Worm (Caenorhabditis elegans) whole organism, L3 larva: ENCODE results near the gene snpc-1.1.

Experiments used
- R02D3.7 ChIP-seq: fragments of 150-350 bp; optimal IDR thresholded peaks from 2 replicates; lab custom pipeline; 2014; ENCODE audit warnings: missing biosample characterization, missing genetic modification characterization
- ZK546.5 ChIP-seq: sonication (generic microtip); optimal IDR thresholded peaks from 2 replicates; lab custom pipeline; 2017; ENCODE audit warnings: missing biosample characterization, missing genetic modification characterization
- aly-2 ChIP-seq: fragments of 150-350 bp; optimal IDR thresholded peaks from 2 replicates; lab custom pipeline; 2014; ENCODE audit warnings: missing biosample characterization, missing genetic modification characterization
- ama-1 ChIP-seq: fragments of 150-350 bp; optimal IDR thresholded peaks from 2 replicates; lab custom pipeline; 2018
- ceh-16 ChIP-seq: sonication (generic microtip); optimal IDR thresholded peaks from 2 replicates; lab custom pipeline; 2017; ENCODE audit warnings: missing biosample characterization, missing genetic modification characterization
- ceh-28 ChIP-seq: fragments of 150-350 bp; optimal IDR thresholded peaks from 2 replicates; lab custom pipeline; 2014; ENCODE audit warnings: missing biosample characterization, missing genetic modification reagents, missing genetic modification characterization
- ceh-82 ChIP-seq: fragments of 150-350 bp; optimal IDR thresholded peaks from 2 replicates; lab custom pipeline; 2014; ENCODE audit warnings: missing biosample characterization, missing genetic modification characterization
- ceh-9 ChIP-seq: sonication (generic microtip); optimal IDR thresholded peaks from 2 replicates; lab custom pipeline; 2018; ENCODE audit warnings: missing biosample characterization, missing genetic modification characterization
- daf-12 ChIP-seq: fragments of 150-350 bp; optimal IDR thresholded peaks from 2 replicates; lab custom pipeline; 2014; ENCODE audit warnings: missing biosample characterization, missing genetic modification reagents, missing genetic modification characterization
- egl-27 ChIP-seq: sonication (generic microtip); optimal IDR thresholded peaks from 4 replicates; lab custom pipeline; 2017; ENCODE audit warnings: missing biosample characterization, missing genetic modification reagents, missing genetic modification characterization
- egl-5 ChIP-seq: fragments of 150-350 bp; optimal IDR thresholded peaks from 2 replicates; lab custom pipeline; 2017; ENCODE audit warnings: missing biosample characterization, missing genetic modification reagents, missing genetic modification characterization, inconsistent platforms
- elt-1 ChIP-seq: fragments of 150-350 bp; optimal IDR thresholded peaks from 2 replicates; lab custom pipeline; 2014; ENCODE audit warnings: missing biosample characterization, missing genetic modification characterization
- elt-2 ChIP-seq: sonication (generic microtip); optimal IDR thresholded peaks from 2 replicates; lab custom pipeline; 2016; ENCODE audit warnings: missing genetic modification reagents, mild to moderate bottlenecking, missing genetic modification characterization, missing compliant biosample characterization
- elt-3 ChIP-seq, 3 experiments: fragments of 150-350 bp in 1 of 3; sonication (generic microtip) in 2 of 3; optimal IDR thresholded peaks; 2 replicates in 2 of 3; 4 replicates in 1 of 3; lab custom pipeline; 2014 to 2017; ENCODE audit warnings: missing biosample characterization in 3 of 3, missing genetic modification characterization in 3 of 3
- eor-1 ChIP-seq, 2 experiments: fragments of 150-350 bp; optimal IDR thresholded peaks; 2 replicates each; lab custom pipeline; 2014 to 2018; ENCODE audit warnings: missing biosample characterization in 2 of 2, missing genetic modification characterization in 2 of 2
- fkh-10 ChIP-seq: sonication (generic microtip); optimal IDR thresholded peaks from 2 replicates; lab custom pipeline; 2017; ENCODE audit warnings: missing biosample characterization, missing genetic modification reagents, missing genetic modification characterization
- fkh-2 ChIP-seq: fragments of 150-350 bp; optimal IDR thresholded peaks from 2 replicates; lab custom pipeline; 2014; ENCODE audit warnings: missing biosample characterization, missing genetic modification reagents, missing genetic modification characterization
- fos-1 ChIP-seq: fragments of 150-350 bp; optimal IDR thresholded peaks from 2 replicates; lab custom pipeline; 2014; ENCODE audit warnings: missing biosample characterization, missing genetic modification characterization
- hmg-11 ChIP-seq: sonication (generic microtip); optimal IDR thresholded peaks from 2 replicates; lab custom pipeline; 2016; ENCODE audit warnings: missing genetic modification characterization, missing compliant biosample characterization
- jun-1 ChIP-seq: fragments of 150-350 bp; optimal IDR thresholded peaks from 2 replicates; lab custom pipeline; 2014; ENCODE audit warnings: missing biosample characterization, missing genetic modification reagents, missing genetic modification characterization
- lin-15B ChIP-seq: fragments of 150-350 bp; optimal IDR thresholded peaks from 2 replicates; lab custom pipeline; 2014; ENCODE audit warnings: missing biosample characterization, missing genetic modification characterization
- lin-39 ChIP-seq: fragments of 150-350 bp; optimal IDR thresholded peaks from 2 replicates; lab custom pipeline; 2018; ENCODE audit warnings: missing biosample characterization, missing genetic modification reagents, missing genetic modification characterization
- lsy-12 ChIP-seq: sonication (generic microtip); optimal IDR thresholded peaks from 2 replicates; lab custom pipeline; 2016; ENCODE audit warnings: mild to moderate bottlenecking, missing genetic modification characterization, missing compliant biosample characterization
- mml-1 ChIP-seq: fragments of 150-350 bp; sonication (generic microtip); optimal IDR thresholded peaks from 3 replicates; lab custom pipeline; 2014; ENCODE audit warnings: missing biosample characterization, missing genetic modification characterization
- nfya-1 ChIP-seq: sonication (generic microtip); optimal IDR thresholded peaks from 2 replicates; lab custom pipeline; 2017; ENCODE audit warnings: missing genetic modification characterization, mild to moderate bottlenecking, missing compliant biosample characterization, antibody characterized with exemption, moderate library complexity; ENCODE audit not compliant: insufficient read depth
- nhr-11 ChIP-seq: fragments of 150-350 bp; optimal IDR thresholded peaks from 2 replicates; lab custom pipeline; 2014; ENCODE audit warnings: missing biosample characterization, missing genetic modification characterization
- nhr-12 ChIP-seq: fragments of 150-350 bp; optimal IDR thresholded peaks from 2 replicates; lab custom pipeline; 2014; ENCODE audit warnings: missing biosample characterization, missing genetic modification characterization
- nhr-23 ChIP-seq: fragments of 150-350 bp; optimal IDR thresholded peaks from 2 replicates; lab custom pipeline; 2014; ENCODE audit warnings: missing biosample characterization, missing genetic modification reagents, missing genetic modification characterization
- nhr-237 ChIP-seq: fragments of 150-350 bp; optimal IDR thresholded peaks from 2 replicates; lab custom pipeline; 2014; ENCODE audit warnings: missing biosample characterization, missing genetic modification characterization
- nhr-25 ChIP-seq: sonication (generic microtip); optimal IDR thresholded peaks from 2 replicates; lab custom pipeline; 2017; ENCODE audit warnings: missing biosample characterization, missing genetic modification characterization
- nhr-43 ChIP-seq: sonication (generic microtip); optimal IDR thresholded peaks from 2 replicates; lab custom pipeline; 2016; ENCODE audit warnings: mild to moderate bottlenecking, missing genetic modification characterization, missing compliant biosample characterization; ENCODE audit not compliant: poor library complexity, severe bottlenecking
- nhr-67 ChIP-seq: fragments of 150-350 bp; optimal IDR thresholded peaks from 2 replicates; lab custom pipeline; 2014; ENCODE audit warnings: missing biosample characterization, missing genetic modification characterization
- nhr-76 ChIP-seq: fragments of 150-350 bp; sonication (generic microtip); optimal IDR thresholded peaks from 5 replicates; lab custom pipeline; 2014; ENCODE audit warnings: missing biosample characterization, missing genetic modification characterization
- nhr-77 ChIP-seq: fragments of 150-350 bp; optimal IDR thresholded peaks from 2 replicates; lab custom pipeline; 2014; ENCODE audit warnings: missing biosample characterization, missing genetic modification characterization
- pha-4 ChIP-seq: fragments of 150-350 bp; optimal IDR thresholded peaks from 2 replicates; lab custom pipeline; 2014; ENCODE audit warnings: missing biosample characterization, missing genetic modification reagents, missing genetic modification characterization
- pqm-1 ChIP-seq: fragments of 150-350 bp; optimal IDR thresholded peaks from 2 replicates; lab custom pipeline; 2017; ENCODE audit warnings: missing biosample characterization, missing genetic modification characterization, inconsistent platforms
- skn-1 ChIP-seq: fragments of 150-350 bp; optimal IDR thresholded peaks from 2 replicates; lab custom pipeline; 2014; ENCODE audit warnings: missing biosample characterization, missing genetic modification characterization
- snpc-4 ChIP-seq: fragments of 150-350 bp; optimal IDR thresholded peaks from 2 replicates; lab custom pipeline; 2014; ENCODE audit warnings: missing biosample characterization, missing genetic modification characterization
- tbx-2 ChIP-seq: sonication (generic microtip); optimal IDR thresholded peaks from 2 replicates; lab custom pipeline; 2016; ENCODE audit warnings: mild to moderate bottlenecking, missing genetic modification characterization, missing compliant biosample characterization
- unc-39 ChIP-seq: sonication (generic microtip); optimal IDR thresholded peaks from 4 replicates; lab custom pipeline; 2017; ENCODE audit warnings: missing biosample characterization, missing genetic modification characterization
- zag-1 ChIP-seq: fragments of 150-350 bp; optimal IDR thresholded peaks from 2 replicates; lab custom pipeline; 2014; ENCODE audit warnings: missing biosample characterization, missing genetic modification characterization
- ztf-11 ChIP-seq: fragments of 150-350 bp; optimal IDR thresholded peaks from 2 replicates; lab custom pipeline; 2014; ENCODE audit warnings: missing biosample characterization, missing genetic modification characterization
- ztf-4 ChIP-seq: fragments of 150-350 bp; optimal IDR thresholded peaks from 2 replicates; lab custom pipeline; 2014; ENCODE audit warnings: missing biosample characterization, missing genetic modification characterization

Gene snpc-1.1

ce11 chrII:7789605-7790004 is 8.5 kb upstream of the snpc-1.1 start:
- TF ChIP-seq nhr-25 (tag; lab: Kevin White, UChicago) (peak; percentile 60), elt-1 (tag; lab: Kevin White, UChicago) (peak; percentile 59), hmg-11 (tag; lab: Kevin White, UChicago) (no peak), ceh-82 (tag; lab: Kevin White, UChicago) (no peak), ztf-4 (tag; lab: Kevin White, UChicago) (no peak), fkh-2 (tag; lab: Kevin White, UChicago) (no peak), ceh-16 (tag; lab: Kevin White, UChicago) (no peak), nhr-23 (tag; lab: Kevin White, UChicago) (peak; percentile 58), pqm-1 (tag; lab: Kevin White, UChicago) (no peak), lin-39 (no peak), unc-39 (no peak), ceh-28 (tag; lab: Kevin White, UChicago) (peak; percentile 17), tbx-2 (tag; lab: Kevin White, UChicago) (no peak), lin-15B (tag; lab: Kevin White, UChicago) (no peak), lsy-12 (no peak), eor-1 (tag; optimal IDR thresholded peaks at IDR 0.05; lab: Kevin White, UChicago) (no peak), skn-1 (no peak), fkh-10 (no peak), nfya-1 (tag; lab: Kevin White, UChicago) (no peak), jun-1 (tag; lab: Kevin White, UChicago) (no peak)

DNA sequence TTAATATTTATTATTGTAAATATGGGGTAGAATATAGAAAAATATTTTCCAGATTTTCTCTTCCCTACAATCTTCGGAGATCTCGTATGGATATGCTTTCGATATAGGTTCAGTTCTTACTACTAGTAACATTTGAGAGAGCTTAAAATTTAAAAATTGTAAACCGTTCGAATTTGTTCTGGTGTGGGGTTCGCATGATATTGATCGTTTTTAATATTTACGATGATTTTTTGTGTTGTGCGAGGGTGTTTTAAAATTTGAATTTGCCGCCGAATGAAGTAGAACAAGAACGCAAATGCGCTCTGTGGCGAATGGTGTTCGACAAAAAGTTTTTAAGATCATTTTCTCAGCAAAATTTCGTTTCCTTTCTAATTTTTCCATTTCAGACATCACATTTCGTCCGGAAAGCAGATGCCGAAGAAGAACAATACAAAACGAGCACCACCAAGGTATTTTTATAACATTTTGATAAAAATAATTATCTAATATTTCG is 2.4 kb upstream of the snpc-1.1 start, which contains the start of gene skr-17:
TSS of gene skr-17 (plus strand) at position 51 of the 493 bp plus-strand sequence.
- no peak for TF ChIP-seq nhr-12
- TF ChIP-seq nhr-76 (tag; lab: Kevin White, UChicago) = no peak
- TF ChIP-seq daf-12 (tag; lab: Kevin White, UChicago) = no peak
- no peak for TF ChIP-seq pha-4 (tag; lab: Kevin White, UChicago)
- no peak for TF ChIP-seq nhr-11 (tag; lab: Kevin White, UChicago)
- TF ChIP-seq nhr-67 (tag; lab: Kevin White, UChicago) = no peak
- TF ChIP-seq fkh-2 (tag; lab: Kevin White, UChicago) = no peak
- no peak for TF ChIP-seq ceh-82 (tag; lab: Kevin White, UChicago)
- no peak for TF ChIP-seq ama-1 (lab: Kevin White, UChicago)
- TF ChIP-seq skn-1 = no peak
- TF ChIP-seq snpc-4 (tag; lab: Kevin White, UChicago) = no peak
- TF ChIP-seq nfya-1 (tag; lab: Kevin White, UChicago) = no peak
- TF ChIP-seq R02D3.7 = no peak
- TF ChIP-seq zag-1 (tag; lab: Kevin White, UChicago) = no peak

DNA sequence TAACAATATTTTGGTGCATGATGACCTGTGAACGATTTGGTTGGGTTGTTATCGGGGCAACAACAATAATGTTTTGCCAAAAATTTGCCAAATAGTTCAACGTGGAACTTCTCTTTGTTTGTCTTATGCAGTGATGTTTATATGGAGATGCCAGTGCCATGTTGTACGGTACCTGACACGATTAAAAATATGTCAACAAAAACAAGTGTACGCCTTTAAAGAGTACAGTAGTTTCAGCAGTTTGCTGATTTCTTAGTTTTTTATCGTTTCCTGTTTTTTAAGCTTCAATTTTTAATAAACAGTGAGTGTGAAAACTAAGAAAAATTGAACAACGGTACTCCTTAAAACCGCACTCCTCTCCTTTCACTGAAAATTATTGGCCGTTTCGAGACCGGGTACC is 2.8 kb downstream of the snpc-1.1 start:
- TF ChIP-seq nhr-12 (no peak), elt-2 (no peak), ZK546.5 (tag; lab: Kevin White, UChicago) (no peak), lin-39 (no peak), jun-1 (tag; lab: Kevin White, UChicago) (no peak), R02D3.7 (no peak), lsy-12 (no peak), ztf-11 (tag; lab: Kevin White, UChicago) (no peak), ama-1 (lab: Kevin White, UChicago) (no peak), fkh-2 (tag; lab: Kevin White, UChicago) (no peak), pha-4 (tag; lab: Kevin White, UChicago) (no peak), ceh-28 (tag; lab: Kevin White, UChicago) (no peak), pqm-1 (tag; lab: Kevin White, UChicago) (no peak), nhr-77 (tag; lab: Kevin White, UChicago) (no peak), zag-1 (tag; lab: Kevin White, UChicago) (no peak), elt-1 (tag; lab: Kevin White, UChicago) (no peak), egl-5 (tag; lab: Kevin White, UChicago) (no peak), fos-1 (tag; lab: Kevin White, UChicago) (no peak), ztf-4 (tag; lab: Kevin White, UChicago) (no peak)

ce11 chrII:7777320-7777978 is 3.7 kb downstream of the snpc-1.1 start, which contains the start of gene mthf-1:
Gene mthf-1 (minus strand): TSS chrII:7777823.
- TF ChIP-seq pqm-1 (tag; lab: Kevin White, UChicago) (peak; percentile 70), fkh-2 (tag; lab: Kevin White, UChicago) (no peak), aly-2 (tag; lab: Kevin White, UChicago) (no peak), ceh-9 (no peak), pha-4 (tag; lab: Kevin White, UChicago) (peak; percentile 49), ZK546.5 (tag; lab: Kevin White, UChicago) (no peak), elt-2 (peak; percentile 94), zag-1 (tag; lab: Kevin White, UChicago) (no peak), nhr-77 (tag; lab: Kevin White, UChicago) (no peak), nhr-237 (no peak), egl-27 (peak; percentile 5), daf-12 (tag; lab: Kevin White, UChicago) (no peak), ama-1 (lab: Kevin White, UChicago) (peak; percentile 45), mml-1 (tag; lab: Kevin White, UChicago) (no peak), lin-15B (tag; lab: Kevin White, UChicago) (no peak), elt-3 (tag; optimal IDR thresholded peaks at IDR 0.05; lab: Kevin White, UChicago) (peak in 2 of 3 experiments; percentile 36 to 87), nhr-23 (tag; lab: Kevin White, UChicago) (peak; percentile 58), nhr-43 (tag; lab: Kevin White, UChicago) (peak; percentile 40)
